Fruit fly (Drosophila melanogaster): ENCODE results near the gene CG43693.

Gene CG43693

dm6 chr3L:11031784-11032183, 19.4 kb downstream of the CG43693 start (continued):
- TF ChIP-seq CG4318 (GFP tag; optimal IDR thresholded peaks at IDR 0.05) (peak; percentile 30), vri (GFP tag; optimal IDR thresholded peaks at IDR 0.05) (no peak), CG32006 (GFP tag; optimal IDR thresholded peaks at IDR 0.05) (peak; percentile 74), dac (GFP tag; optimal IDR thresholded peaks at IDR 0.05) (peak; percentile 21), fkh (GFP tag; optimal IDR thresholded peaks at IDR 0.05) (no peak), Hr38 (GFP tag; optimal IDR thresholded peaks at IDR 0.05) (no peak), CG16779 (tag; optimal IDR thresholded peaks at IDR 0.05) (no peak), OdsH (GFP tag; optimal IDR thresholded peaks at IDR 0.05) (peak; percentile 35), Ets96B (tag; optimal IDR thresholded peaks at IDR 0.05) (peak; percentile 62), CG9139 (GFP tag; optimal IDR thresholded peaks at IDR 0.05) (peak; percentile 18), cyc (GFP tag; optimal IDR thresholded peaks at IDR 0.05) (no peak), CG7368 (GFP tag; optimal IDR thresholded peaks at IDR 0.05) (no peak), Met (GFP tag; optimal IDR thresholded peaks at IDR 0.05) (no peak), CG15336 (GFP tag; IDR thresholded peaks at IDR 0.05) (peak; percentile 79)

dm6 chr3L:11027279-11027678, 23.9 kb downstream of the CG43693 start, which contains the start of gene CG32081:
TSS of gene CG32081 (plus strand) at chr3L:11027579.
- no peak for TF ChIP-seq dac (GFP tag; optimal IDR thresholded peaks at IDR 0.05)
- TF ChIP-seq OdsH (GFP tag; optimal IDR thresholded peaks at IDR 0.05): no peak
- TF ChIP-seq CG11294 (GFP tag; IDR thresholded peaks at IDR 0.05): no peak
- no peak for TF ChIP-seq cyc (GFP tag; optimal IDR thresholded peaks at IDR 0.05)

DNA sequence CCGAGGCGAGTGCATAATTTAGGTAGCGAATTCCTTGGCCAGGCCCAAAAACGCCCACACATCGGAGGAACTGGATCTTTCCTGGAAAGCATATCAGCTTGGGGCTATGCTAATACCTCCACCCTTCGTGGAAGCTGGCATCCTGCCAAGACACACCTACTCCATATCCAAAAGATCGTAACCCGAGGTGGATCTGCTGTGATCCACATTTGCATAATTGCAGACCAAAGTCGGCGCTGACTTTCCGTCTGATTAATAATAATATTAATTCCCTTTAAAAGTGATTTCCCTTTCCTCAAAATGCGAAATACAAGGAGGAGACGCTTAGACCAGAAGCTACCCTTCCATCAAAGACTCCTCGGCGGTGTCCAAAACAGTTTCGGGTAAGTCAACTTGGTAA, 25.9 kb downstream of the CG43693 start, which contains the start of gene CG32079:
Gene CG32079, plus strand, starts transcription at position 301 of the 400 bp plus-strand sequence.
- TF ChIP-seq CG6854 (GFP tag; optimal IDR thresholded peaks at IDR 0.05) (no peak), Hr38 (GFP tag; optimal IDR thresholded peaks at IDR 0.05) (no peak), pdm3 (GFP tag; optimal IDR thresholded peaks at IDR 0.05) (no peak), CG16779 (tag; optimal IDR thresholded peaks at IDR 0.05) (no peak), topi (GFP tag; optimal IDR thresholded peaks at IDR 0.05) (no peak), CG9139 (GFP tag; optimal IDR thresholded peaks at IDR 0.05) (no peak), OdsH (GFP tag; optimal IDR thresholded peaks at IDR 0.05) (no peak), CG8632 (GFP tag; optimal IDR thresholded peaks at IDR 0.05) (no peak), esn (GFP tag; optimal IDR thresholded peaks at IDR 0.05) (no peak), fkh (GFP tag; optimal IDR thresholded peaks at IDR 0.05) (no peak), CG11902 (GFP tag; optimal IDR thresholded peaks at IDR 0.05) (no peak), Eip75B (GFP tag; optimal IDR thresholded peaks at IDR 0.05) (no peak)

- TF ChIP-seq acj6 (GFP tag; optimal IDR thresholded peaks at IDR 0.05) (no peak), Smox (GFP tag; optimal IDR thresholded peaks at IDR 0.05) (no peak), pdm3 (GFP tag; optimal IDR thresholded peaks at IDR 0.05) (no peak), CG6163 (GFP tag; IDR thresholded peaks at IDR 0.05) (no peak), CG10669 (GFP tag; optimal IDR thresholded peaks at IDR 0.05) (no peak), CG31627 (GFP tag; optimal IDR thresholded peaks at IDR 0.05) (no peak), Gug (GFP tag; IDR thresholded peaks at IDR 0.05) (no peak), Eip75B (GFP tag; optimal IDR thresholded peaks at IDR 0.05) (no peak), Sox14 (GFP tag; optimal IDR thresholded peaks at IDR 0.05) (no peak), esn (GFP tag; optimal IDR thresholded peaks at IDR 0.05) (no peak), svp (GFP tag) (no peak), CG11294 (GFP tag; IDR thresholded peaks at IDR 0.05) (no peak), dac (GFP tag; optimal IDR thresholded peaks at IDR 0.05) (no peak), fd59A (GFP tag; optimal IDR thresholded peaks at IDR 0.05) (no peak), CG9139 (GFP tag; optimal IDR thresholded peaks at IDR 0.05) (no peak), Ets96B (tag; optimal IDR thresholded peaks at IDR 0.05) (no peak), Met (GFP tag; optimal IDR thresholded peaks at IDR 0.05) (no peak), OdsH (GFP tag; optimal IDR thresholded peaks at IDR 0.05) (no peak), CG10631 (GFP tag; optimal IDR thresholded peaks at IDR 0.05) (no peak)
Observed at dm6 chr3L:11023235-11023634, 27.9 kb downstream of the CG43693 start, which contains the start of gene Fad2. TSS of gene Fad2 (plus strand) at chr3L:11023535.

dm6 chr3L:11021958-11022357, 29.2 kb downstream of the CG43693 start:
- TF ChIP-seq CG6808 (GFP tag; optimal IDR thresholded peaks at IDR 0.05) (peak; percentile 32), eg (GFP tag; IDR thresholded peaks at IDR 0.05) (0 out of 3 replicates have a peak, but pooled peaks have one; percentile 3), dsx (GFP tag; optimal IDR thresholded peaks at IDR 0.05; ENCODE audit: poor library complexity, severe bottlenecking) (peak; percentile 39), CG1621 (tag; optimal IDR thresholded peaks at IDR 0.05) (no peak), CG6854 (GFP tag; optimal IDR thresholded peaks at IDR 0.05) (peak; percentile 30), CG16779 (tag; optimal IDR thresholded peaks at IDR 0.05) (no peak), ss (GFP tag; optimal IDR thresholded peaks at IDR 0.05) (peak in 1 of 2 experiments; percentile 34), svp (GFP tag) (peak; percentile 28)
